Worm (Caenorhabditis elegans) whole organism, young adult: Measurements from ENCODE around the gene dhs-21.
A peak's percentile ranks its signal among the peaks of the same experiment; 100 is the strongest.

Experiments
- B0019.2 ChIP-seq: fragments of 200-800 bp; sonication (Bioruptor generic); conservative IDR thresholded peaks from 2 replicates; pipeline ENCODE4 v1.3.6; 2022; ENCODE audit warnings: missing genetic modification reagents, missing genetic modification characterization, missing compliant biosample characterization
- B0035.1 ChIP-seq: sonication (generic microtip); optimal IDR thresholded peaks from 2 replicates; lab custom pipeline; 2016; ENCODE audit warnings: missing genetic modification characterization, mild to moderate bottlenecking, missing compliant biosample characterization, missing genotype, missing genetic modification reagents
- D2030.7 ChIP-seq: fragments of 200-800 bp; sonication (Bioruptor generic); IDR thresholded peaks from 2 replicates; pipeline ENCODE4 v1.3.6; 2022; ENCODE audit warnings: missing genetic modification reagents, missing genetic modification characterization, missing compliant biosample characterization
- F23B12.7 ChIP-seq: sonication (generic microtip); optimal IDR thresholded peaks from 2 replicates; lab custom pipeline; 2017; ENCODE audit warnings: missing genetic modification characterization, mild to moderate bottlenecking, missing compliant biosample characterization, antibody characterized with exemption, moderate library complexity; ENCODE audit not compliant: insufficient read depth
- F33H1.4 ChIP-seq: fragments of 200-800 bp; sonication (Bioruptor generic); IDR thresholded peaks from 2 replicates; pipeline ENCODE4 v1.3.6; 2022; ENCODE audit warnings: missing genetic modification reagents, missing genetic modification characterization, missing compliant biosample characterization
- F39B2.1 ChIP-seq: fragments of 200-800 bp; sonication (Bioruptor generic); IDR thresholded peaks from 2 replicates; pipeline ENCODE4 v1.3.6; 2022; ENCODE audit warnings: missing genetic modification reagents, missing genetic modification characterization, missing compliant biosample characterization
- F52B5.7 ChIP-seq: sonication (generic microtip); optimal IDR thresholded peaks from 2 replicates; lab custom pipeline; 2016; ENCODE audit warnings: mild to moderate bottlenecking, missing genetic modification characterization, missing compliant biosample characterization
- F55B11.4 ChIP-seq: sonication (generic microtip); optimal IDR thresholded peaks from 2 replicates; lab custom pipeline; 2016; ENCODE audit warnings: missing compliant biosample characterization, missing genetic modification characterization, borderline replicate concordance; ENCODE audit not compliant: insufficient read depth
- K11D2.4 ChIP-seq: fragments of 200-800 bp; sonication (Bioruptor generic); IDR thresholded peaks from 2 replicates; pipeline ENCODE4 v1.3.6; 2022; ENCODE audit warnings: missing genetic modification reagents, missing genetic modification characterization, missing compliant biosample characterization
- K12H6.12 ChIP-seq: fragments of 200-800 bp; sonication (Bioruptor generic); optimal IDR thresholded peaks from 2 replicates; lab custom pipeline; 2018; ENCODE audit warnings: mild to moderate bottlenecking, missing genetic modification characterization, missing compliant biosample characterization
- T07F8.4 ChIP-seq: sonication (generic microtip); optimal IDR thresholded peaks from 2 replicates; lab custom pipeline; 2016; ENCODE audit warnings: mild to moderate bottlenecking, missing genetic modification characterization, moderate library complexity, missing compliant biosample characterization
- Y56A3A.18 ChIP-seq: fragments of 200-800 bp; sonication (Bioruptor generic); IDR thresholded peaks from 2 replicates; pipeline ENCODE4 v1.3.6; 2022; ENCODE audit warnings: missing genetic modification reagents, missing genetic modification characterization, missing compliant biosample characterization
- Y67H2A.10 ChIP-seq: fragments of 200-800 bp; sonication (Bioruptor generic); conservative IDR thresholded peaks from 2 replicates; pipeline ENCODE4 v1.3.6; 2022; ENCODE audit warnings: missing genetic modification reagents, missing genetic modification characterization, missing compliant biosample characterization
- aptf-2 ChIP-seq: fragments of 200-800 bp; sonication (Bioruptor generic); conservative IDR thresholded peaks from 2 replicates; pipeline ENCODE4 v1.3.6; 2022; ENCODE audit warnings: missing genetic modification reagents, missing genetic modification characterization, missing compliant biosample characterization
- aptf-3 ChIP-seq: fragments of 200-800 bp; sonication (Bioruptor generic); IDR thresholded peaks from 2 replicates; pipeline ENCODE4 v1.3.6; 2022; ENCODE audit warnings: missing genetic modification characterization, missing compliant biosample characterization
- atf-7 ChIP-seq: sonication (generic microtip); optimal IDR thresholded peaks from 2 replicates; lab custom pipeline; 2017; ENCODE audit warnings: mild to moderate bottlenecking, missing genetic modification characterization, missing compliant biosample characterization
- attf-5 ChIP-seq: fragments of 200-800 bp; sonication (Bioruptor generic); optimal IDR thresholded peaks from 2 replicates; lab custom pipeline; 2018; ENCODE audit warnings: mild to moderate bottlenecking, missing genetic modification characterization, missing compliant biosample characterization
- bed-2 ChIP-seq: fragments of 200-800 bp; sonication (Bioruptor generic); IDR thresholded peaks from 2 replicates; pipeline ENCODE4 v1.3.6; 2022; ENCODE audit warnings: missing genetic modification reagents, missing genetic modification characterization, missing compliant biosample characterization
- ccch-3 ChIP-seq: fragments of 200-800 bp; sonication (Bioruptor generic); optimal IDR thresholded peaks from 2 replicates; lab custom pipeline; 2018; ENCODE audit warnings: mild to moderate bottlenecking, missing genetic modification characterization, missing compliant biosample characterization
- cebp-1 ChIP-seq, 2 experiments: fragments of 200-800 bp in 1 of 2; sonication (Bioruptor generic) in 1 of 2; sonication (generic microtip) in 1 of 2; IDR thresholded peaks in 1 of 2; optimal IDR thresholded peaks in 1 of 2; 2 replicates each; pipeline versions ENCODE4 v1.3.6 to Lab custom; 2017 to 2022; ENCODE audit warnings: missing compliant biosample characterization in 2 of 2, missing genetic modification characterization in 2 of 2, mild to moderate bottlenecking in 1 of 2, missing genetic modification reagents in 1 of 2, moderate library complexity in 1 of 2
- ceh-27 ChIP-seq: fragments of 200-800 bp; sonication (Bioruptor generic); optimal IDR thresholded peaks from 2 replicates; lab custom pipeline; 2018; ENCODE audit warnings: mild to moderate bottlenecking, missing genetic modification characterization, moderate library complexity, missing compliant biosample characterization
- ceh-40 ChIP-seq: fragments of 200-800 bp; sonication (Bioruptor generic); IDR thresholded peaks from 2 replicates; pipeline ENCODE4 v1.3.6; 2022; ENCODE audit warnings: missing genetic modification characterization, missing compliant biosample characterization
- ceh-58 ChIP-seq: fragments of 200-800 bp; sonication (Bioruptor generic); IDR thresholded peaks from 2 replicates; pipeline ENCODE4 v1.3.6; 2022; ENCODE audit warnings: missing genetic modification characterization, missing compliant biosample characterization
- ceh-91 ChIP-seq: fragments of 200-800 bp; sonication (Bioruptor generic); IDR thresholded peaks from 2 replicates; pipeline ENCODE4 v1.3.6; 2022; ENCODE audit warnings: missing genetic modification reagents, missing genetic modification characterization, missing compliant biosample characterization
- dpff-1 ChIP-seq: sonication (generic microtip); optimal IDR thresholded peaks from 2 replicates; lab custom pipeline; 2017; ENCODE audit warnings: mild to moderate bottlenecking, missing genetic modification characterization, missing compliant biosample characterization
- egl-18 ChIP-seq: fragments of 200-800 bp; sonication (Bioruptor generic); IDR thresholded peaks from 2 replicates; pipeline ENCODE4 v1.3.6; 2022; ENCODE audit warnings: missing genetic modification reagents, missing genetic modification characterization, missing compliant biosample characterization
- gei-17 ChIP-seq: fragments of 200-800 bp; sonication (Bioruptor generic); optimal IDR thresholded peaks from 2 replicates; lab custom pipeline; 2018; ENCODE audit warnings: mild to moderate bottlenecking, missing genetic modification characterization, missing compliant biosample characterization
- hlh-12 ChIP-seq: sonication (generic microtip); optimal IDR thresholded peaks from 2 replicates; lab custom pipeline; 2016; ENCODE audit warnings: missing genetic modification characterization, missing compliant biosample characterization
- hmg-1.2 ChIP-seq: fragments of 200-800 bp; sonication (Bioruptor generic); IDR thresholded peaks from 2 replicates; pipeline ENCODE4 v1.3.6; 2022; ENCODE audit warnings: missing genetic modification reagents, missing genetic modification characterization, missing compliant biosample characterization
- let-607 ChIP-seq, 2 experiments: fragments of 200-800 bp in 1 of 2; sonication (Bioruptor generic) in 1 of 2; sonication (generic microtip) in 1 of 2; optimal IDR thresholded peaks; 2 replicates each; lab custom pipeline; 2016 to 2018; ENCODE audit warnings: mild to moderate bottlenecking in 2 of 2, missing compliant biosample characterization in 2 of 2, missing genetic modification characterization in 2 of 2, moderate library complexity in 2 of 2, missing genotype in 1 of 2
- lsy-27 ChIP-seq: sonication (generic microtip); optimal IDR thresholded peaks from 2 replicates; lab custom pipeline; 2017; ENCODE audit warnings: missing genetic modification characterization, mild to moderate bottlenecking, missing compliant biosample characterization, antibody characterized with exemption, missing genotype, borderline replicate concordance; ENCODE audit not compliant: insufficient read depth
- nfya-2 ChIP-seq: fragments of 200-800 bp; sonication (Bioruptor generic); IDR thresholded peaks from 2 replicates; pipeline ENCODE4 v1.3.6; 2022; ENCODE audit warnings: missing genetic modification reagents, missing genetic modification characterization, missing compliant biosample characterization
- nhr-120 ChIP-seq: fragments of 200-800 bp; sonication (Bioruptor generic); IDR thresholded peaks from 2 replicates; pipeline ENCODE4 v1.3.6; 2022; ENCODE audit warnings: missing genetic modification characterization, missing compliant biosample characterization
- nhr-80 ChIP-seq: sonication (generic microtip); optimal IDR thresholded peaks from 2 replicates; lab custom pipeline; 2016; ENCODE audit warnings: missing genetic modification characterization, missing compliant biosample characterization
- pbrm-1 ChIP-seq: fragments of 200-800 bp; sonication (Bioruptor generic); IDR thresholded peaks from 2 replicates; pipeline ENCODE4 v1.3.6; 2022; ENCODE audit warnings: missing genetic modification reagents, missing genetic modification characterization, missing compliant biosample characterization
- snpc-1.1 ChIP-seq: sonication (generic microtip); optimal IDR thresholded peaks from 2 replicates; lab custom pipeline; 2017; ENCODE audit warnings: missing genetic modification characterization, mild to moderate bottlenecking, missing compliant biosample characterization, antibody characterized with exemption, moderate library complexity, missing genotype, missing genetic modification reagents; ENCODE audit not compliant: insufficient read depth
- unc-130 ChIP-seq: sonication (generic microtip); optimal IDR thresholded peaks from 2 replicates; lab custom pipeline; 2016; ENCODE audit warnings: missing genetic modification reagents, missing genetic modification characterization, missing compliant biosample characterization
- zfh-2 ChIP-seq: fragments of 200-800 bp; sonication (Bioruptor generic); conservative IDR thresholded peaks from 2 replicates; pipeline ENCODE4 v1.3.6; 2022; ENCODE audit warnings: missing genetic modification reagents, missing genetic modification characterization, missing compliant biosample characterization
- zim-3 ChIP-seq: sonication (generic microtip); optimal IDR thresholded peaks from 2 replicates; lab custom pipeline; 2017; ENCODE audit warnings: mild to moderate bottlenecking, missing genetic modification characterization, moderate library complexity, missing compliant biosample characterization
- ztf-26 ChIP-seq: sonication (generic microtip); optimal IDR thresholded peaks from 2 replicates; lab custom pipeline; 2017; ENCODE audit warnings: missing genetic modification characterization, missing compliant biosample characterization
- ztf-6 ChIP-seq: fragments of 200-800 bp; sonication (Bioruptor generic); IDR thresholded peaks from 2 replicates; pipeline ENCODE4 v1.3.6; 2022; ENCODE audit warnings: missing genetic modification reagents, missing genetic modification characterization, missing compliant biosample characterization

The dhs-21 gene

DNA sequence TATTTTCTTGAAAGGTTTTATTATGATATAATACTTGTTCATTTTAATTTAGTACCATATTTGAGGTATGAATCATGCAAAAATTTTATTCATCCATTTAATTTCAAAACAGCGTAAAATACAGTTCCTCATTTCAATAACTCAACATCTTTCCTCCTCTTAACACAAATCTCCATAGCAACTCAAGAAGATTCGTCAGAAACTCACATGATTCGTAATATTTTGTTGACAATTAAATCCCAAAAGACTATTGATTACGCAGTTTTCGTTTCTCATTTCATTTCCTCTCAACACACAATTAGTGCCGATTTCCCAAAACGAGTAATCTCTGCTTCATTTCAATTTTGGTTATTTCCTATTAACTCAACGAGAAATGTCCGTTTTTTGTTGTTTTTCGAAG, 25.1 kb downstream of the dhs-21 start, which contains the start of gene R11D1.2 (continued):
- no peak for TF ChIP-seq pbrm-1 (GFP tag; lab: Robert Waterston, UW)
- no peak for TF ChIP-seq ccch-3
- TF ChIP-seq ztf-6 (GFP tag; lab: Robert Waterston, UW) = no peak

DNA sequence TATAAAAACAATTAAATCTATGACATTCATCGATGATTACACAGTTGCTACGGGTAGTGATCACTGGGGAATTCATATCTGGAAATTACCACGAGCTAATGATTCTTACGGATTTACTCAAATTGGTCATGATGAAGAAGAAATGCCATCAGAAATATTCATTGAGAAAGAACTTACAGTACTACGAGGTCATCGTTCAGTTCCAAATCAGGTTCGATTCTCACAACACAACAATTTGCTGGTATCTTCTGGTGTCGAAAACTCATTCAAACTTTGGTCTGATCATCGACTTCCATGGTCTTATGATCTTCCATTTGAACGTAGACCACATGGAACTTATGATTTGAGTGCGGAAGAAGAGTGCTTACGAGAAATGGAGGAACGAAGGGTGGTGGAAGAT, 26.9 kb downstream of the dhs-21 start:
- TF ChIP-seq gei-17 = no peak
- no peak for TF ChIP-seq snpc-1.1
- TF ChIP-seq attf-5 (GFP tag; lab: Kevin White, UChicago) = no peak
- TF ChIP-seq hlh-12 (tag; lab: Kevin White, UChicago) = no peak
- TF ChIP-seq zim-3 = no peak
- TF ChIP-seq unc-130 = no peak
- no peak for TF ChIP-seq ccch-3
- TF ChIP-seq ceh-40 = no peak
- no peak for TF ChIP-seq ceh-27 (GFP tag; lab: Kevin White, UChicago)

DNA sequence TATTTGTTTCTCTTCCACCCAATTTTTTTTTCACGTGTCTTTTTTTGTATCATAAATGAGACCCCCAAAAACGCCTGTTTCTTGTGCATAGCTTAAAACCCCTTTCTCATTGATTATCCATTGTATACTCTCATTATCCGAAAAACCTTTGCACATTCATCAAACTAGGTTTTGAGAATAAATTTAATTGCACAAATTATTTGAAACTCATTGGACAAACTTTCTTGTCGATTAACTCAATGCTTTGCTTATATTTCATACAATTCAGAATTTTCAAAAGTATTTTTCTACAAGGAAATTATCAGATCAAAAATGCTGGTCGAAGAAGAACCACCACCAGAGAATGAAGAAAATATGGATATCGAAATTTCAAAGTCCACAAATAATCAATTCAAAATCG, 29.4 kb downstream of the dhs-21 start, which contains the start of gene R11D1.1:
Gene R11D1.1 (plus strand): TSS at position 301 of the 400 bp plus-strand sequence.
- no peak for TF ChIP-seq T07F8.4 (tag; lab: Kevin White, UChicago)
- TF ChIP-seq F55B11.4 (tag; lab: Kevin White, UChicago) = no peak
- no peak for TF ChIP-seq F39B2.1 (GFP tag; lab: Robert Waterston, UW)

DNA sequence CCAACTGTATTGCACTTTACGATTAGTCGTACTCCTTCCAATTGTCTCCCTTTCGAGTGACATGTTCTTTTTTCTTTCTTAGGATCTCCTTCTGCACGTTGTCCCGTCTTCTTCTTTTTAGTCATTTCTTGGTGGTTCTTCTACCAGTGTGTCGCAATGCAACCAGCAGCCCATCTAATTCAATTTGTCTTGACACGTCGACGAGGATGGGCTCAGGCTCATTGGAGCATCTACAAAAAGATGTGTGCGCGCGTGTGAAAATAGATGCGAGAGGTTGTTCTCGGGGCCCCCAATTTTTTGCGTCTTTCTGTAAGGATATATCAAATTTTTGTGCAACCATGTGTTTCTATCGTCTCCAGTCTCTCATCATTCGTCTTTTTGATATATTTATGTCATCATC, 31.8 kb downstream of the dhs-21 start:
- no peak for TF ChIP-seq B0019.2 (GFP tag; lab: Robert Waterston, UW)
- no peak for TF ChIP-seq dpff-1 (tag; lab: Kevin White, UChicago)
- no peak for TF ChIP-seq F33H1.4 (GFP tag; lab: Robert Waterston, UW)
- no peak for TF ChIP-seq T07F8.4 (tag; lab: Kevin White, UChicago)
- no peak for TF ChIP-seq K11D2.4 (GFP tag; lab: Robert Waterston, UW)
- TF ChIP-seq aptf-3 (GFP tag; lab: Robert Waterston, UW) = no peak
- no peak for TF ChIP-seq ceh-58 (GFP tag; lab: Robert Waterston, UW)
- TF ChIP-seq K12H6.12 (tag; lab: Kevin White, UChicago) = no peak
- TF ChIP-seq ceh-91 (GFP tag; lab: Robert Waterston, UW) = no peak
- no peak for TF ChIP-seq lsy-27
- no peak for TF ChIP-seq Y67H2A.10 (GFP tag; lab: Robert Waterston, UW)
- TF ChIP-seq egl-18 (GFP tag; lab: Robert Waterston, UW) = no peak
- no peak for TF ChIP-seq nhr-120 (GFP tag; lab: Robert Waterston, UW)
- TF ChIP-seq atf-7 = no peak
- no peak for TF ChIP-seq gei-17
- TF ChIP-seq F23B12.7 (tag; lab: Kevin White, UChicago) = no peak
- TF ChIP-seq nfya-2 (GFP tag; lab: Robert Waterston, UW) = no peak
- TF ChIP-seq let-607 (tag; optimal IDR thresholded peaks at IDR 0.05; lab: Kevin White, UChicago) = no peak
- TF ChIP-seq, all 124 proteins: peak for 0

DNA sequence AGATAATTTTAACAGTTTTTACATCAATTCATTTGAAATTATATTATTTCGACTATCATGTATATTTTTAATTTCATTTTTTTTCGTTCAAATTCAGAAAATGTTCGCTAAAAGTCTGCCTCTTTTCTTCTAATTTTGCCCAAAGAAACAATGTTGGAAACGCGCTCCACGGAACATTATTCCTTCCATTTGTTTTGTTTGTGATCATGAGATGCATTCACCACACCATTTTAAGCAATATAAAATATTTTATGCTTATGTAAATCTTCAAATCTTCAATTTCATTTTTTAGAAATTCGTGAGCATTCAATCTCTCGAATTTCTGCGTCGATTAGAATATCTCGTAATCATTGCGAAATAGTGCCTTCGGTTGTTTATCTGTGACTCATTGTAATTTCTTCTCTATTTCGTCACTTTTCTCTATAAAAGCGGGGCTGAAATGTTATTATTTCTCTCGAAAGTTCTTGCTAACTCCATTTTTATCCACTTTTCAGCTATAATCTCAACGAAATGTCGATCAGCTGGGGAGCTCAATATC, 36.0 kb downstream of the dhs-21 start, which contains the start of gene istr-1:
Gene istr-1 (plus strand): TSS at position 495 of the 538 bp plus-strand sequence.
- TF ChIP-seq attf-5 (GFP tag; lab: Kevin White, UChicago) = peak; percentile 44
- TF ChIP-seq ztf-26 (tag; lab: Kevin White, UChicago) = no peak
- TF ChIP-seq cebp-1 (GFP tag; IDR thresholded peaks at IDR 0.05; lab: Robert Waterston, UW) = peak; percentile 92
- TF ChIP-seq cebp-1 (tag; optimal IDR thresholded peaks at IDR 0.05; lab: Kevin White, UChicago) = peak; percentile 98
- no peak for TF ChIP-seq D2030.7 (GFP tag; lab: Robert Waterston, UW)
- TF ChIP-seq aptf-2 = no peak
- no peak for TF ChIP-seq F23B12.7 (tag; lab: Kevin White, UChicago)
- TF ChIP-seq B0035.1 (tag; lab: Kevin White, UChicago) = no peak
- TF ChIP-seq F33H1.4 (GFP tag; lab: Robert Waterston, UW) = no peak
- no peak for TF ChIP-seq F52B5.7 (tag; lab: Kevin White, UChicago)
- no peak for TF ChIP-seq hmg-1.2 (GFP tag; lab: Robert Waterston, UW)
- no peak for TF ChIP-seq bed-2 (GFP tag; lab: Robert Waterston, UW)
- TF ChIP-seq zfh-2 (GFP tag; lab: Robert Waterston, UW) = no peak
- TF ChIP-seq Y56A3A.18 (GFP tag; lab: Robert Waterston, UW) = no peak
- TF ChIP-seq ztf-6 (GFP tag; lab: Robert Waterston, UW) = no peak
- peak; percentile 23 for TF ChIP-seq nhr-80 (tag; lab: Kevin White, UChicago)
